Fruit fly (Drosophila melanogaster): ENCODE measurements around the gene betaggt-I.

betaggt-I gene

DNA sequence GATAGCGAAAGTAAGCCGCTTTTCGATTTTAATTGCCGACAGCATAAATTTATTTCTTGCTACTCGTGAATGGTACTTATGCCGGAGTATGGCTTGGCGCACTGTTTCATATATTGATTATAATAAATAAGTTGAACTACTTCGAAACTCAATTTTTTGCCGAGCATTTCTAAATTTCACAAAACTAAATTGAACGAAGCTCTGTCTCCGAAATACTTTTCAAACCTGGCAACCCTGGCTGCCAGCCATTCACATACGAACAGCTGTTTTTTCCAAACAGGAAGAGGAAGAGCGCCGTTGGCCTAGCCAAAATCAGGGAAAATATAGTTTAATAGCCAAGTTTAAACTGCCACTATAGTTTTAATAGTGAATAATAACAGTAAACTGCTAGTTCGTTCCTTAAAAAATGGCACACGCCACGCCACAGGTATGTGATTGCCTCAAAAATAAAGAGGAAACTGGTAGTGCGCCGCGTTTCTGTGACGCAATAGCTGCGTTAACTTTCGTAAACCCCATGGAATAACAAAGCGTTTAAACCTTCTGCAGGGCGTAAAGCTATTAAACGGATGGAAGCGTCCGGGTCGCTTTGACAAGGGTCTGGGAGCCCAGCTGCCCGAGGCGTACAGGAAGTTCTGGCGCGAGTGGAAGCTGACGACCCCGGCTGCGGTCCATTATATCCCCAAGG lies 28.5 kb downstream of the betaggt-I start, which contains the start of gene mRpL28 (continued):
- TF ChIP-seq CG9797 (GFP tag; optimal IDR thresholded peaks at IDR 0.05) = peak; percentile 21
- TF ChIP-seq CG17612 (GFP tag; IDR thresholded peaks at IDR 0.05) = no peak
- TF ChIP-seq br (optimal IDR thresholded peaks at IDR 0.05) = no peak
- no peak for TF ChIP-seq CG18599 (GFP tag; optimal IDR thresholded peaks at IDR 0.05)
- no peak for TF ChIP-seq cg (GFP tag; optimal IDR thresholded peaks at IDR 0.05)
- no peak for TF ChIP-seq trh (GFP tag; optimal IDR thresholded peaks at IDR 0.05)
- no peak for TF ChIP-seq H15 (GFP tag; IDR thresholded peaks at IDR 0.05)
- TF ChIP-seq Lhr (GFP tag; optimal IDR thresholded peaks at IDR 0.05) = no peak
- no peak for TF ChIP-seq CrebB (tag; optimal IDR thresholded peaks at IDR 0.05)
- 0 out of 2 replicates have a peak, but pooled peaks have one; percentile 4 for TF ChIP-seq CG6689 (GFP tag; IDR thresholded peaks at IDR 0.05)
- no peak for TF ChIP-seq gce (GFP tag; IDR thresholded peaks at IDR 0.05)
- no peak for TF ChIP-seq pho (GFP tag; optimal IDR thresholded peaks at IDR 0.05)
- TF ChIP-seq Max (GFP tag; optimal IDR thresholded peaks at IDR 0.05) = no peak
- TF ChIP-seq sug (tag; optimal IDR thresholded peaks at IDR 0.05) = peak; percentile 48
- TF ChIP-seq CG1024 (GFP tag; IDR thresholded peaks at IDR 0.05) = no peak
- TF ChIP-seq so (GFP tag; IDR thresholded peaks at IDR 0.05) = no peak
- TF ChIP-seq CG7556 (GFP tag; optimal IDR thresholded peaks at IDR 0.05) = no peak
- TF ChIP-seq CG30403 (GFP tag; optimal IDR thresholded peaks at IDR 0.05) = no peak
- no peak for TF ChIP-seq her (GFP tag; optimal IDR thresholded peaks at IDR 0.05)
- TF ChIP-seq CG3726 (GFP tag; IDR thresholded peaks at IDR 0.05) = no peak
- no peak for TF ChIP-seq dati (GFP tag; IDR thresholded peaks at IDR 0.05)
- no peak for TF ChIP-seq CG12744 (GFP tag; optimal IDR thresholded peaks at IDR 0.05)
- TF ChIP-seq dm (GFP tag; optimal IDR thresholded peaks at IDR 0.05) = no peak
- TF ChIP-seq pum (GFP tag; optimal IDR thresholded peaks at IDR 0.05) = no peak
- no peak for TF ChIP-seq Antp (GFP tag; optimal IDR thresholded peaks at IDR 0.05)
- TF ChIP-seq pros (GFP tag; optimal IDR thresholded peaks at IDR 0.05) = no peak
- TF ChIP-seq maf-S (GFP tag; optimal IDR thresholded peaks at IDR 0.05) = no peak
- TF ChIP-seq ems (GFP tag; optimal IDR thresholded peaks at IDR 0.05) = no peak
- TF ChIP-seq CG17361 (GFP tag; IDR thresholded peaks at IDR 0.05) = no peak
- peak; percentile 70 for TF ChIP-seq phol (tag; optimal IDR thresholded peaks at IDR 0.05)
- TF ChIP-seq klu (GFP tag; IDR thresholded peaks at IDR 0.05) = no peak
- TF ChIP-seq unc-4 (GFP tag; IDR thresholded peaks at IDR 0.05; ENCODE audit: partially characterized antibody) = peak; percentile 54
- TF ChIP-seq CG15514 (GFP tag; optimal IDR thresholded peaks at IDR 0.05) = peak; percentile 26
- TF ChIP-seq CG10267 (tag; optimal IDR thresholded peaks at IDR 0.05) = peak; percentile 29
- TF ChIP-seq Med (GFP tag) = peak; percentile 63
- peak; percentile 37 for TF ChIP-seq grau (tag; optimal IDR thresholded peaks at IDR 0.05)
- peak in 1 of 3 experiments; percentile 0 for TF ChIP-seq lola (GFP tag; optimal IDR thresholded peaks at IDR 0.05)
- TF ChIP-seq CG11695 (GFP tag; IDR thresholded peaks at IDR 0.05) = no peak
- peak; percentile 12 for TF ChIP-seq lilli (GFP tag; optimal IDR thresholded peaks at IDR 0.05)
- no peak for TF ChIP-seq C15 (GFP tag; IDR thresholded peaks at IDR 0.05)
- TF ChIP-seq h (optimal IDR thresholded peaks at IDR 0.05) = no peak
- peak; percentile 10 for TF ChIP-seq Sry-β (GFP tag; optimal IDR thresholded peaks at IDR 0.05)
- TF ChIP-seq CG6683 (GFP tag; optimal IDR thresholded peaks at IDR 0.05) = peak; percentile 20
- TF ChIP-seq gcm (GFP tag; optimal IDR thresholded peaks at IDR 0.05) = no peak
- peak; percentile 1 for TF ChIP-seq CG10431 (GFP tag; optimal IDR thresholded peaks at IDR 0.05)
- TF ChIP-seq CG10654 (GFP tag; optimal IDR thresholded peaks at IDR 0.05) = no peak
- TF ChIP-seq Sox100B (GFP tag; optimal IDR thresholded peaks at IDR 0.05) = no peak
- TF ChIP-seq Doc3 (GFP tag; IDR thresholded peaks at IDR 0.05; ENCODE audit: partially characterized antibody) = peak; percentile 21; the same call in 1 of the 3 replicates
- TF ChIP-seq CG11560 (tag; IDR thresholded peaks at IDR 0.05) = no peak
- no peak for TF ChIP-seq GATAe (GFP tag; conservative IDR thresholded peaks at IDR 0.05)
- TF ChIP-seq Deaf1 (tag; optimal IDR thresholded peaks at IDR 0.05) = no peak

Measured in whole organism, embryonic.